Fruit fly (Drosophila melanogaster) whole organism, embryonic: ENCODE data around the gene CG42324.

Source experiments
- B-H2 ChIP-seq: fragments of 200-800 bp; sonication (Bioruptor generic); optimal IDR thresholded peaks from 2 replicates; lab custom pipeline; 2018; ENCODE audit warnings: missing biosample characterization, mild to moderate bottlenecking, missing genetic modification characterization
- CG10654 ChIP-seq: fragments of 200-800 bp; sonication (Bioruptor generic); optimal IDR thresholded peaks from 2 replicates; lab custom pipeline; 2016; ENCODE audit warnings: missing biosample characterization, missing genetic modification characterization
- CG10959 ChIP-seq: fragments of 200-800 bp; sonication (Bioruptor generic); IDR thresholded peaks from 2 replicates; pipeline ENCODE4 v1.3.6; 2022; ENCODE audit warnings: missing biosample characterization, missing genetic modification characterization
- CG1233 ChIP-seq: fragments of 200-800 bp; sonication (Bioruptor generic); optimal IDR thresholded peaks from 4 replicates; lab custom pipeline; 2018; ENCODE audit warnings: missing biosample characterization, mild to moderate bottlenecking, missing genetic modification characterization
- CG1529 ChIP-seq: fragments of 200-800 bp; sonication (Bioruptor generic); optimal IDR thresholded peaks from 3 replicates; lab custom pipeline; 2018; ENCODE audit warnings: missing biosample characterization, missing genetic modification characterization
- CG1647 ChIP-seq: fragments of 200-800 bp; sonication (Bioruptor generic); optimal IDR thresholded peaks from 3 replicates; lab custom pipeline; 2016; ENCODE audit warnings: missing biosample characterization, missing genetic modification characterization
- CG17385 ChIP-seq: fragments of 200-800 bp; sonication (Bioruptor generic); optimal IDR thresholded peaks from 3 replicates; lab custom pipeline; 2018; ENCODE audit warnings: missing biosample characterization, mild to moderate bottlenecking, missing genetic modification characterization
- CG2120 ChIP-seq: fragments of 200-800 bp; sonication (Bioruptor generic); optimal IDR thresholded peaks from 3 replicates; lab custom pipeline; 2016; ENCODE audit warnings: missing biosample characterization, missing genetic modification characterization
- CG4617 ChIP-seq: fragments of 200-800 bp; sonication (Bioruptor generic); optimal IDR thresholded peaks from 3 replicates; lab custom pipeline; 2016; ENCODE audit warnings: missing biosample characterization, missing genetic modification characterization, borderline replicate concordance
- CG4854 ChIP-seq: fragments of 200-800 bp; sonication (Bioruptor generic); optimal IDR thresholded peaks from 2 replicates; lab custom pipeline; 2016; ENCODE audit warnings: missing biosample characterization, missing genetic modification characterization, inconsistent platforms
- CG6254 ChIP-seq: fragments of 200-800 bp; sonication (Bioruptor generic); optimal IDR thresholded peaks from 3 replicates; lab custom pipeline; 2017; ENCODE audit warnings: mild to moderate bottlenecking, missing biosample characterization, missing genetic modification reagents, missing genetic modification characterization
- CG6654 ChIP-seq: fragments of 200-800 bp; sonication (Bioruptor generic); optimal IDR thresholded peaks from 2 replicates; lab custom pipeline; 2017; ENCODE audit warnings: missing biosample characterization, mild to moderate bottlenecking, missing genetic modification characterization
- CG6683 ChIP-seq: fragments of 200-800 bp; sonication (Bioruptor generic); optimal IDR thresholded peaks from 2 replicates; lab custom pipeline; 2017; ENCODE audit warnings: missing biosample characterization, mild to moderate bottlenecking, missing genetic modification characterization, missing genetic modification reagents
- CG7271 ChIP-seq: fragments of 200-800 bp; sonication (Bioruptor generic); optimal IDR thresholded peaks from 2 replicates; lab custom pipeline; 2018; ENCODE audit warnings: missing biosample characterization, mild to moderate bottlenecking, missing genetic modification characterization, moderate library complexity
- CG7786 ChIP-seq: fragments of 200-800 bp; sonication (Bioruptor generic); optimal IDR thresholded peaks from 2 replicates; lab custom pipeline; 2016; ENCODE audit warnings: missing biosample characterization, missing genetic modification characterization
- CG8924 ChIP-seq: fragments of 200-800 bp; optimal IDR thresholded peaks from 3 replicates; lab custom pipeline; 2019; ENCODE audit warnings: missing biosample characterization, mild to moderate bottlenecking, missing genetic modification characterization, moderate library complexity
- CG9437 ChIP-seq: fragments of 200-800 bp; sonication (Bioruptor generic); optimal IDR thresholded peaks from 2 replicates; lab custom pipeline; 2018; ENCODE audit warnings: missing biosample characterization, mild to moderate bottlenecking, missing genetic modification characterization
- Camta ChIP-seq: fragments of 200-800 bp; sonication (Bioruptor generic); optimal IDR thresholded peaks from 2 replicates; lab custom pipeline; 2016; ENCODE audit warnings: missing biosample characterization, missing genetic modification characterization
- Dip3 ChIP-seq: fragments of 200-800 bp; sonication (Bioruptor generic); optimal IDR thresholded peaks from 3 replicates; lab custom pipeline; 2016; ENCODE audit warnings: missing biosample characterization, missing genetic modification characterization
- Dll ChIP-seq: fragments of 200-800 bp; sonication (Bioruptor generic); IDR thresholded peaks from 4 replicates; pipeline ENCODE4 v1.3.6; 2022; ENCODE audit warnings: missing biosample characterization, missing genetic modification characterization; ENCODE audit not compliant: partially characterized antibody
- Elba2 ChIP-seq: fragments of 200-800 bp; sonication (Bioruptor generic); optimal IDR thresholded peaks from 3 replicates; lab custom pipeline; 2016; ENCODE audit warnings: missing biosample characterization, missing genetic modification characterization
- Ets65A ChIP-seq: fragments of 200-800 bp; sonication (Bioruptor generic); peaks from one replicate; lab custom pipeline; 2016; ENCODE audit warnings: missing biosample characterization, missing genetic modification characterization
- Fer2 ChIP-seq: fragments of 200-800 bp; sonication (Bioruptor generic); optimal IDR thresholded peaks from 2 replicates; lab custom pipeline; 2018; ENCODE audit warnings: missing biosample characterization, mild to moderate bottlenecking, missing genetic modification characterization, moderate library complexity
- H15 ChIP-seq: fragments of 200-800 bp; sonication (Bioruptor generic); IDR thresholded peaks from 3 replicates; pipeline ENCODE4 v1.3.6; 2022; ENCODE audit warnings: missing biosample characterization, missing genetic modification characterization
- HLH54F ChIP-seq: fragments of 200-800 bp; sonication (Bioruptor generic); optimal IDR thresholded peaks from 3 replicates; lab custom pipeline; 2016; ENCODE audit warnings: missing biosample characterization, missing genetic modification characterization
- Hr78 ChIP-seq, 2 experiments: fragments of 200-800 bp in 1 of 2; fragments of >200 bp in 1 of 2; sonication (Bioruptor generic) in 1 of 2; optimal IDR thresholded peaks; 2 replicates each; lab custom pipeline; 2017 to 2019; ENCODE audit warnings: missing biosample characterization in 2 of 2, missing genetic modification characterization in 2 of 2, mild to moderate bottlenecking in 1 of 2, moderate library complexity in 1 of 2
- Kr ChIP-seq: fragments of 200-800 bp; sonication (Bioruptor generic); optimal IDR thresholded peaks from 2 replicates; lab custom pipeline; 2017; ENCODE audit warnings: missing biosample characterization, mild to moderate bottlenecking, missing genetic modification characterization
- Lhr ChIP-seq: fragments of 200-800 bp; sonication (Bioruptor generic); optimal IDR thresholded peaks from 3 replicates; lab custom pipeline; 2017; ENCODE audit warnings: mild to moderate bottlenecking, missing biosample characterization, missing genetic modification reagents, missing genetic modification characterization
- Myb ChIP-seq: fragments of 200-800 bp; sonication (Bioruptor generic); optimal IDR thresholded peaks from 2 replicates; lab custom pipeline; 2016; ENCODE audit warnings: missing biosample characterization, missing genetic modification characterization
- Optix ChIP-seq: fragments of 200-800 bp; sonication (Bioruptor generic); IDR thresholded peaks from 3 replicates; pipeline ENCODE4 v1.3.6; 2022; ENCODE audit warnings: missing biosample characterization, missing genetic modification characterization
- Ptx1 ChIP-seq: fragments of 200-800 bp; sonication (Bioruptor generic); IDR thresholded peaks from 2 replicates; pipeline ENCODE4 v1.3.6; 2022; ENCODE audit warnings: missing biosample characterization, missing genetic modification characterization
- Trl ChIP-seq, 3 experiments: fragments of >200 bp in 2 of 3; fragments of 200-800 bp in 1 of 3; sonication (Bioruptor generic) in 1 of 3; optimal IDR thresholded peaks; 2 replicates in 1 of 3; 3 replicates in 2 of 3; lab custom pipeline; 2016 to 2017; ENCODE audit warnings: missing biosample characterization in 1 of 3, missing genetic modification characterization in 1 of 3
- disco-r ChIP-seq: fragments of 200-800 bp; sonication (Bioruptor generic); optimal IDR thresholded peaks from 2 replicates; lab custom pipeline; 2016; ENCODE audit warnings: missing biosample characterization, missing genetic modification characterization
- eyg ChIP-seq: fragments of 200-800 bp; sonication (Bioruptor generic); optimal IDR thresholded peaks from 3 replicates; lab custom pipeline; 2016; ENCODE audit warnings: missing biosample characterization, missing genetic modification characterization
- fd96Cb ChIP-seq: fragments of 200-800 bp; sonication (Bioruptor generic); optimal IDR thresholded peaks from 2 replicates; lab custom pipeline; 2018; ENCODE audit warnings: missing biosample characterization, mild to moderate bottlenecking, missing genetic modification characterization, moderate library complexity
- ftz-f1 ChIP-seq: fragments of 200-800 bp; sonication (Bioruptor generic); optimal IDR thresholded peaks from 2 replicates; lab custom pipeline; 2016; ENCODE audit warnings: missing biosample characterization, missing genetic modification characterization
- gcm2 ChIP-seq: fragments of 200-800 bp; sonication (Bioruptor generic); optimal IDR thresholded peaks from 2 replicates; lab custom pipeline; 2016; ENCODE audit warnings: missing biosample characterization, missing genetic modification characterization
- gsb-n ChIP-seq: fragments of 200-800 bp; sonication (Bioruptor generic); optimal IDR thresholded peaks from 3 replicates; lab custom pipeline; 2018; ENCODE audit warnings: missing biosample characterization, mild to moderate bottlenecking, missing genetic modification characterization
- inv ChIP-seq: fragments of 200-800 bp; sonication (Bioruptor generic); IDR thresholded peaks from 2 replicates; pipeline ENCODE4 v1.3.6; 2022; ENCODE audit warnings: missing biosample characterization, missing genetic modification characterization; ENCODE audit not compliant: partially characterized antibody
- jumu ChIP-seq: fragments of 200-800 bp; sonication (Bioruptor generic); optimal IDR thresholded peaks from 3 replicates; lab custom pipeline; 2016; ENCODE audit warnings: missing biosample characterization, missing genetic modification characterization
- kni ChIP-seq: fragments of 200-800 bp; sonication (Bioruptor generic); optimal IDR thresholded peaks from 3 replicates; lab custom pipeline; 2017; ENCODE audit warnings: mild to moderate bottlenecking, missing biosample characterization, missing genetic modification reagents, missing genetic modification characterization
- lab ChIP-seq: fragments of 200-800 bp; sonication (Bioruptor generic); optimal IDR thresholded peaks from 3 replicates; lab custom pipeline; 2017; ENCODE audit warnings: missing biosample characterization, missing genetic modification characterization, mild to moderate bottlenecking, moderate library complexity, missing genetic modification reagents
- phol ChIP-seq: fragments of 200-800 bp; sonication (Bioruptor generic); optimal IDR thresholded peaks from 3 replicates; lab custom pipeline; 2018; ENCODE audit warnings: missing biosample characterization, mild to moderate bottlenecking, missing genetic modification characterization, moderate library complexity
- salm ChIP-seq: fragments of 200-800 bp; sonication (Bioruptor generic); optimal IDR thresholded peaks from 2 replicates; lab custom pipeline; 2018; ENCODE audit warnings: missing biosample characterization, mild to moderate bottlenecking, missing genetic modification characterization
- sens-2 ChIP-seq: fragments of 200-800 bp; sonication (Bioruptor generic); IDR thresholded peaks from 2 replicates; pipeline ENCODE4 v1.3.6; 2022; ENCODE audit warnings: missing biosample characterization, missing genetic modification characterization
- seq ChIP-seq: fragments of 200-800 bp; sonication (Bioruptor generic); IDR thresholded peaks from 2 replicates; pipeline ENCODE4 v1.3.6; 2022; ENCODE audit warnings: missing biosample characterization, missing genetic modification characterization
- slbo ChIP-seq: fragments of 200-800 bp; sonication (Bioruptor generic); IDR thresholded peaks from 2 replicates; pipeline ENCODE4 v1.3.6; 2022; ENCODE audit warnings: missing biosample characterization, missing genetic modification characterization
- sqz ChIP-seq: fragments of 200-800 bp; sonication (Bioruptor generic); optimal IDR thresholded peaks from 3 replicates; lab custom pipeline; 2018; ENCODE audit warnings: missing biosample characterization, mild to moderate bottlenecking, missing genetic modification characterization
- stc ChIP-seq: fragments of 200-800 bp; sonication (Bioruptor generic); IDR thresholded peaks from 2 replicates; pipeline ENCODE4 v1.3.6; 2022; ENCODE audit warnings: missing biosample characterization, missing genetic modification characterization
- wor ChIP-seq: fragments of 200-800 bp; sonication (Bioruptor generic); IDR thresholded peaks from 2 replicates; pipeline ENCODE4 v1.3.6; 2022; ENCODE audit warnings: missing biosample characterization, missing genetic modification characterization

Gene CG42324

DNA sequence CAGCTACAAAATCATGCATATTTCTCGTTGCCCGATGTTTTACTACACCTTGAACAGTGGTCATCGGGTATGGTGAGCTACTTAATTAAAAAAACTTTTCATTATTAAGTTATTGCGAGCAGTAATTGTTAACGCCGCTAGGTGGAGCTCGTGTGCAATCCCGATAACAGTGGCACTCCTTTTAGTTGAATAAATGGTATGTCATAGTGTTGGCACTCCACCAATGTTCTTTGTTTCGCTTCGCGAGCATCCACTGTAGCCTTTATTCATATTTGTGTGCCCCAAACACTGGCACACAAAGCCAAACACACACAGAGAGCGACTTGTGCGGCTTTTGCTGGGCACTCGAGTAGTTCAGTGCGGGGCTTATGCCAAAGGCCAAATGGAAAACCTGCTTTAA, 45.6 kb downstream of the CG42324 start (continued):
- peak; percentile 96 for TF ChIP-seq seq (GFP tag; lab: Robert Waterston, UW)
- TF ChIP-seq gsb-n (tag; lab: Kevin White, UChicago): peak; percentile 76
- TF ChIP-seq slbo: peak; percentile 97
- TF ChIP-seq Fer2 (tag; lab: Kevin White, UChicago): peak; percentile 80
- TF ChIP-seq Optix (GFP tag; lab: Robert Waterston, UW): peak; percentile 96
- TF ChIP-seq sens-2 (GFP tag; lab: Robert Waterston, UW): peak; percentile 93
- TF ChIP-seq Camta (GFP tag; lab: Kevin White, UChicago): peak; percentile 57
- peak in 1 of 2 experiments; percentile 91 for TF ChIP-seq Hr78 (GFP tag; optimal IDR thresholded peaks at IDR 0.05; lab: Kevin White, UChicago)
- TF ChIP-seq eyg (GFP tag; lab: Kevin White, UChicago): peak; percentile 76
- peak; percentile 93 for TF ChIP-seq lab
- peak; percentile 55 for TF ChIP-seq kni (GFP tag; lab: Kevin White, UChicago)
- peak; percentile 93 for TF ChIP-seq CG2120 (GFP tag; lab: Kevin White, UChicago)
- TF ChIP-seq Dll (GFP tag; lab: Robert Waterston, UW): 0 out of 4 replicates have a peak, but pooled peaks have one; percentile 34
- peak; percentile 79 for TF ChIP-seq CG1529
- peak; percentile 43 for TF ChIP-seq CG6654 (GFP tag; lab: Kevin White, UChicago)
- TF ChIP-seq CG17385 (GFP tag; lab: Kevin White, UChicago): peak; percentile 83
- TF ChIP-seq Elba2 (GFP tag; lab: Kevin White, UChicago): no peak
- TF ChIP-seq phol (tag; lab: Kevin White, UChicago): peak; percentile 85
- peak; percentile 88 for TF ChIP-seq fd96Cb
- peak; percentile 85 for TF ChIP-seq CG10959 (GFP tag; lab: Robert Waterston, UW)
- peak; percentile 77 for TF ChIP-seq CG6683
- TF ChIP-seq gcm2 (GFP tag; lab: Kevin White, UChicago): peak; percentile 73
- TF ChIP-seq sqz (GFP tag; lab: Kevin White, UChicago): peak; percentile 30
- peak; percentile 53 for TF ChIP-seq CG7271
- TF ChIP-seq CG1647 (GFP tag; lab: Kevin White, UChicago): peak; percentile 85
- TF ChIP-seq Ets65A (GFP tag; lab: Kevin White, UChicago): peak; percentile 98
- TF ChIP-seq disco-r (GFP tag; lab: Kevin White, UChicago): peak; percentile 78
- peak; percentile 87 for TF ChIP-seq Dip3 (GFP tag; lab: Kevin White, UChicago)
- peak; percentile 71 for TF ChIP-seq ftz-f1 (GFP tag; lab: Kevin White, UChicago)
- TF ChIP-seq CG9437 (GFP tag; lab: Kevin White, UChicago): peak; percentile 77
- TF ChIP-seq CG7786 (GFP tag; lab: Kevin White, UChicago): peak; percentile 92
- peak; percentile 26 for TF ChIP-seq B-H2 (GFP tag; lab: Kevin White, UChicago)
- TF ChIP-seq Ptx1: peak; percentile 93
- TF ChIP-seq wor (GFP tag; lab: Robert Waterston, UW): peak; percentile 94
- TF ChIP-seq CG4617 (GFP tag; lab: Kevin White, UChicago): peak; percentile 53
- TF ChIP-seq CG4854: peak; percentile 84
- no peak for TF ChIP-seq Trl (optimal IDR thresholded peaks at IDR 0.05; lab: Kevin White, UChicago)
- peak; percentile 84 for TF ChIP-seq Trl (GFP tag; optimal IDR thresholded peaks at IDR 0.05; lab: Kevin White, UChicago)
- TF ChIP-seq jumu: peak; percentile 80
- TF ChIP-seq Lhr (GFP tag; lab: Kevin White, UChicago): peak; percentile 43
- peak; percentile 63 for TF ChIP-seq stc (GFP tag; lab: Robert Waterston, UW)
- peak; percentile 81 for TF ChIP-seq CG10654 (GFP tag; lab: Kevin White, UChicago)
- TF ChIP-seq HLH54F (GFP tag; lab: Kevin White, UChicago): peak; percentile 88
- TF ChIP-seq salm: peak; percentile 82
- TF ChIP-seq CG8924 (tag; lab: Kevin White, UChicago): peak; percentile 90
- TF ChIP-seq H15 (GFP tag; lab: Robert Waterston, UW): peak; percentile 93
- peak; percentile 7 for TF ChIP-seq CG1233 (GFP tag; lab: Kevin White, UChicago)
- peak; percentile 72 for TF ChIP-seq Myb
- TF ChIP-seq Kr: no peak
- peak; percentile 80 for TF ChIP-seq CG6254
- TF ChIP-seq inv: no peak
